Worm (Caenorhabditis elegans) whole organism, mixed stage, embryonic: ENCODE measurements around the gene lsm-7.

Experiments used
- M03D4.4 ChIP-seq: sonication (generic microtip); optimal IDR thresholded peaks from 2 replicates; lab custom pipeline; 2017; ENCODE audit warnings: mild to moderate bottlenecking, missing genetic modification characterization, missing compliant biosample characterization
- blmp-1 ChIP-seq: fragments of 150-350 bp; optimal IDR thresholded peaks from 2 replicates; lab custom pipeline; 2014; ENCODE audit warnings: missing biosample characterization, missing genetic modification characterization
- ceh-39 ChIP-seq: fragments of 150-350 bp; optimal IDR thresholded peaks from 2 replicates; lab custom pipeline; 2014; ENCODE audit warnings: missing biosample characterization, missing genetic modification characterization
- ceh-43 ChIP-seq: fragments of 200-800 bp; sonication (Bioruptor generic); optimal IDR thresholded peaks from 2 replicates; lab custom pipeline; 2018; ENCODE audit warnings: mild to moderate bottlenecking, missing genetic modification characterization, moderate library complexity, missing compliant biosample characterization
- ceh-83 ChIP-seq: fragments of 200-800 bp; sonication (Bioruptor generic); optimal IDR thresholded peaks from 2 replicates; lab custom pipeline; 2018; ENCODE audit warnings: mild to moderate bottlenecking, missing genetic modification characterization, missing compliant biosample characterization
- ces-1 ChIP-seq: fragments of 150-350 bp; optimal IDR thresholded peaks from 2 replicates; lab custom pipeline; 2014; ENCODE audit warnings: missing biosample characterization, missing genetic modification reagents, missing genetic modification characterization
- cnd-1 ChIP-seq: fragments of 200-800 bp; sonication (Bioruptor generic); optimal IDR thresholded peaks from 2 replicates; lab custom pipeline; 2018; ENCODE audit warnings: mild to moderate bottlenecking, missing genetic modification characterization, missing compliant biosample characterization
- drap-1 ChIP-seq: fragments of 200-800 bp; sonication (Bioruptor generic); optimal IDR thresholded peaks from 3 replicates; lab custom pipeline; 2018; ENCODE audit warnings: mild to moderate bottlenecking, missing genetic modification characterization, missing compliant biosample characterization
- elt-1 ChIP-seq: sonication (generic microtip); optimal IDR thresholded peaks from 2 replicates; lab custom pipeline; 2017; ENCODE audit warnings: missing genetic modification characterization, mild to moderate bottlenecking, missing compliant biosample characterization, antibody characterized with exemption, moderate library complexity, borderline replicate concordance; ENCODE audit not compliant: insufficient read depth
- ham-2 ChIP-seq: fragments of 200-800 bp; sonication (Bioruptor generic); optimal IDR thresholded peaks from 2 replicates; lab custom pipeline; 2018; ENCODE audit warnings: mild to moderate bottlenecking, missing genetic modification characterization, missing compliant biosample characterization
- hlh-1 ChIP-seq: fragments of 150-350 bp; optimal IDR thresholded peaks from 2 replicates; lab custom pipeline; 2014; ENCODE audit warnings: missing biosample characterization, missing genetic modification reagents, missing genetic modification characterization
- lin-13 ChIP-seq: fragments of 150-350 bp; optimal IDR thresholded peaks from 2 replicates; lab custom pipeline; 2014; ENCODE audit warnings: missing biosample characterization, missing genetic modification characterization
- lin-32 ChIP-seq: fragments of 200-800 bp; sonication (Bioruptor generic); optimal IDR thresholded peaks from 2 replicates; lab custom pipeline; 2018; ENCODE audit warnings: mild to moderate bottlenecking, missing genetic modification characterization, missing compliant biosample characterization
- lsy-2 ChIP-seq: fragments of 150-350 bp; optimal IDR thresholded peaks from 2 replicates; lab custom pipeline; 2014; ENCODE audit warnings: missing biosample characterization, missing genetic modification characterization
- mep-1 ChIP-seq: fragments of 150-350 bp; optimal IDR thresholded peaks from 2 replicates; lab custom pipeline; 2017; ENCODE audit warnings: missing biosample characterization, missing genetic modification reagents, missing genetic modification characterization, inconsistent platforms
- mls-2 ChIP-seq: sonication (generic microtip); optimal IDR thresholded peaks from 2 replicates; lab custom pipeline; 2016; ENCODE audit warnings: mild to moderate bottlenecking, missing genetic modification characterization, moderate library complexity, missing compliant biosample characterization
- nhr-12 ChIP-seq: fragments of 150-350 bp; optimal IDR thresholded peaks from 2 replicates; lab custom pipeline; 2014; ENCODE audit warnings: missing biosample characterization, missing genetic modification characterization
- nhr-2 ChIP-seq: fragments of 150-350 bp; optimal IDR thresholded peaks from 2 replicates; lab custom pipeline; 2014; ENCODE audit warnings: missing biosample characterization, missing genetic modification characterization
- nhr-237 ChIP-seq: fragments of 150-350 bp; optimal IDR thresholded peaks from 2 replicates; lab custom pipeline; 2014; ENCODE audit warnings: missing biosample characterization, missing genetic modification characterization
- nhr-28 ChIP-seq: fragments of 150-350 bp; optimal IDR thresholded peaks from 2 replicates; lab custom pipeline; 2014; ENCODE audit warnings: missing biosample characterization, missing genetic modification characterization
- nhr-76 ChIP-seq: sonication (generic microtip); optimal IDR thresholded peaks from 2 replicates; lab custom pipeline; 2017; ENCODE audit warnings: missing biosample characterization, missing genetic modification characterization
- pha-4 ChIP-seq: fragments of 150-350 bp; optimal IDR thresholded peaks from 2 replicates; lab custom pipeline; 2018; ENCODE audit warnings: missing biosample characterization, missing genetic modification reagents, missing genetic modification characterization
- sem-2 ChIP-seq: fragments of 200-800 bp; sonication (Bioruptor generic); optimal IDR thresholded peaks from 2 replicates; lab custom pipeline; 2018; ENCODE audit warnings: mild to moderate bottlenecking, missing genetic modification characterization, missing compliant biosample characterization
- snpc-4 ChIP-seq: fragments of 150-350 bp; optimal IDR thresholded peaks from 2 replicates; lab custom pipeline; 2014; ENCODE audit warnings: missing biosample characterization, missing genetic modification characterization
- sptf-1 ChIP-seq: sonication (generic microtip); optimal IDR thresholded peaks from 2 replicates; lab custom pipeline; 2017; ENCODE audit warnings: mild to moderate bottlenecking, missing genetic modification characterization, moderate library complexity, missing compliant biosample characterization
- unc-39 ChIP-seq: fragments of 150-350 bp; optimal IDR thresholded peaks from 2 replicates; lab custom pipeline; 2014; ENCODE audit warnings: missing biosample characterization, missing genetic modification characterization
- unc-62 ChIP-seq: fragments of 150-350 bp; optimal IDR thresholded peaks from 2 replicates; lab custom pipeline; 2014; ENCODE audit warnings: missing biosample characterization, missing genetic modification reagents, missing genetic modification characterization
- zip-8 ChIP-seq: fragments of 150-350 bp; optimal IDR thresholded peaks from 2 replicates; lab custom pipeline; 2014; ENCODE audit warnings: missing biosample characterization, missing genetic modification characterization
- ztf-11 ChIP-seq: fragments of 150-350 bp; optimal IDR thresholded peaks from 2 replicates; lab custom pipeline; 2014; ENCODE audit warnings: missing biosample characterization, missing genetic modification characterization

lsm-7 gene

DNA sequence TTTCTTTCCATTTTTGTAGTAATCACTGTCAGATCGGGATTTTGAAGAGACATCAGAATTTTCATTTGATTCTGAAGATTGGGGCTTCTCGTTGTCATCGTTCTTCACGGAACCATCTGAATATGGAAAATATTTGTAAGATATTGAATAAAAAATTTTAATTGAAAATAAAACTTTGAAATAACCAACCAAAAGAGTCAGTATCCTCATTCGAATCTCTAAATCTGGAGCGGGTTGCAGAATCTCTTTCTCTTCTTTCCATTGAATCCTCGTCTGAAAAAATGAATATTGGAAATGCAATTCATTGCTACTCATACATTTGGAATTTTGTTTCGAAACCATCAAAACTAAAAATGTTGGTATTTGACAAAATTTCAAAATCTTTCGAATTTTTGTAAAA, 35.1 kb upstream of the lsm-7 start:
- TF ChIP-seq unc-62 = no peak
- TF ChIP-seq nhr-28 (tag; lab: Kevin White, UChicago) = no peak
- TF ChIP-seq lsy-2 = no peak
- TF ChIP-seq M03D4.4 (tag; lab: Kevin White, UChicago) = no peak
- TF ChIP-seq nhr-12 (tag; lab: Kevin White, UChicago) = no peak
- TF ChIP-seq nhr-237 (tag; lab: Kevin White, UChicago) = no peak
- TF ChIP-seq mep-1 (tag; lab: Kevin White, UChicago) = no peak
- no peak for TF ChIP-seq sptf-1 (tag; lab: Kevin White, UChicago)
- TF ChIP-seq cnd-1 = no peak
- TF ChIP-seq lin-32 (GFP tag; lab: Kevin White, UChicago) = no peak
- TF ChIP-seq ces-1 (GFP tag; lab: Kevin White, UChicago) = no peak

DNA sequence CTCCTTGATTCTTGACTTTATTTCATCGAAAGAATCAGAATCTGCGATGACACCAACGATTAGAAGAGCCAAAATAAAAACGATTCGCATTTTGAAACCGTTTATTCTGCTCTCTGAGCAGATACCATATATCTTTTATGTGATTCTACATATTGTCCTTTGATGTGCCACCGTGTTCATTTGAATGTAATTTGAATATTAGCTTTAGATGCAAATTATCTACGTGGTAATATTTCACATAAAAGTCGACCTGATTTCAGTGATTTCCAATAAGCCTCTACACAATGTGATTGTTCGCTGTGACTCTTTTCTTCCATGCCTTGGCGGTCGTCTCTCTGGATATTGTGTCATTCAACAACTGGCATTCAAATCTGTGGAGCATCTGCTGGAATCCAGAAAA, 34.2 kb upstream of the lsm-7 start, which contains the start of the genes F13E9.9 and F13E9.19:
Gene F13E9.9, minus strand, starts transcription at position 101 of the 400 bp plus-strand sequence.
Gene F13E9.19, plus strand, starts transcription at position 316 of the 400 bp plus-strand sequence.
- TF ChIP-seq ceh-39 = no peak
- TF ChIP-seq nhr-76 = no peak
- no peak for TF ChIP-seq lin-13 (tag; lab: Kevin White, UChicago)
- no peak for TF ChIP-seq hlh-1 (tag; lab: Kevin White, UChicago)
- TF ChIP-seq blmp-1 = no peak
- TF ChIP-seq nhr-28 (tag; lab: Kevin White, UChicago) = no peak
- no peak for TF ChIP-seq mep-1 (tag; lab: Kevin White, UChicago)
- TF ChIP-seq ceh-83 (GFP tag; lab: Kevin White, UChicago) = no peak
- no peak for TF ChIP-seq sptf-1 (tag; lab: Kevin White, UChicago)
- no peak for TF ChIP-seq ceh-43 (GFP tag; lab: Kevin White, UChicago)
- TF ChIP-seq ces-1 (GFP tag; lab: Kevin White, UChicago) = no peak
- TF ChIP-seq, all 35 proteins: peak for 0

DNA sequence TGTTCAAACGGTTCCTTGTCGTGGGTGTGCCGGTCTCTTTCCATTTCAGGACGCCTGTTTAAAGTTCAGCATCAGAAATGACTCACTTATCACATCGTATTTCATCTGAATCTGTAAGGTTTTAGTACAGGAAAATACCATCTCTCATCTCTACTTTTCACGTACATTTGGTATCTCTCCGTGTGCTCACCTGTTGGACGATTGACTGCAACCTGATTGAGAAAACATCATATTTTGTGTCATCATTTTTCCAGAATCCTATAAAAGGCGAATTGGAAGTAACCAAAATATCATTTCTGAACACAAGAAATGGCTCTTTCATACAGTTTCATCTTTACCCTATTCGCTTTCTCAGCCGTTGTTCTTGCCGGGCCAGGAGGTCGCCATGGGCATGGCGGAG, 33.2 kb upstream of the lsm-7 start, which contains the start of gene srlf-30:
Gene srlf-30, plus strand, starts transcription at position 301 of the 400 bp plus-strand sequence.
- TF ChIP-seq blmp-1 (no peak), drap-1 (GFP tag; lab: Kevin White, UChicago) (no peak), snpc-4 (tag; lab: Kevin White, UChicago) (no peak), lin-13 (tag; lab: Kevin White, UChicago) (no peak), cnd-1 (no peak), nhr-28 (tag; lab: Kevin White, UChicago) (no peak), elt-1 (tag; lab: Kevin White, UChicago) (no peak), sem-2 (GFP tag; lab: Kevin White, UChicago) (no peak), mep-1 (tag; lab: Kevin White, UChicago) (no peak), ham-2 (GFP tag; lab: Kevin White, UChicago) (no peak), nhr-2 (no peak), zip-8 (tag; lab: Kevin White, UChicago) (no peak)
- TF ChIP-seq, all 35 proteins: peak for 0

DNA sequence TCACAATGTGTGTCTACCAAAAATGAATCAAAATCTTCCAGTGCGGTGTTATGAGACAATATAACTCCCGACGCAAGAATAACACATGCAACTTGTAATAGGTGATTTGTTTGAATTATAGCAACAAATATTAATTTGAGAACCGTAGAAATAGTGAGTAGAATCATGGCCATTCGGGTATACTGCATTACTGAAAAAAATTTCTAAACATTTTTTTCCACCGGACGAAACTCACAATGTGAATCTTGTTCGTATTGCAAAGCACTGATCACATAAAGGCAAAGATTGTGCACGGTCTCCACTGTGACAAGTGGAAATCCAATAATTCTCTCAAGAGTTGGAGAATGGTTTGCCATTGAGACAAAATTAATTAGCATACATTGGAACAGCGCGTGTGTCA, 30.8 kb upstream of the lsm-7 start:
- TF ChIP-seq ztf-11 (tag; lab: Kevin White, UChicago) (no peak), lin-32 (GFP tag; lab: Kevin White, UChicago) (no peak), M03D4.4 (tag; lab: Kevin White, UChicago) (no peak), nhr-12 (tag; lab: Kevin White, UChicago) (no peak), zip-8 (tag; lab: Kevin White, UChicago) (no peak), snpc-4 (tag; lab: Kevin White, UChicago) (no peak), nhr-237 (tag; lab: Kevin White, UChicago) (no peak), lsy-2 (no peak)

DNA sequence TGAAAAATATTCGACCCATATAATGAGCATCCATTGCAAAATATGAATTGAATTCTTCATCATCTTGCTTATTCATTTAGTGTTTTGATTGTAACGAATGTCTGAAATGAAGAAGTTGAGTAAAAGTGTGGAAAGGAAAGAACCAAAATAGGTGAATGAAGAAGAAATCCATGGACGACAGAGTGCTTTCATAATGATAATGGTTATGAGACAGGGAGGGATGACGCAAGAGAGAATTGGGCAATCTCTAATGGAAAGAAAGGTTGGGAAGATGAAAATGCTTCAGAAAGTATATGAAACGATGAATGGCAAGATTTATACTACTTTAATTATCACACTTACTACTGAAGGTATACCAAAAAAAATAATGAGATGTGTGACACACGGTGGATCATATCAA, 29.0 kb upstream of the lsm-7 start, which contains the start of gene ZK596.3:
Gene ZK596.3, minus strand, starts transcription at position 101 of the 400 bp plus-strand sequence.
- no peak for TF ChIP-seq pha-4 (tag; lab: Kevin White, UChicago)
- TF ChIP-seq sem-2 (GFP tag; lab: Kevin White, UChicago) = no peak
- no peak for TF ChIP-seq nhr-2
- no peak for TF ChIP-seq snpc-4 (tag; lab: Kevin White, UChicago)
- no peak for TF ChIP-seq ceh-39
- TF ChIP-seq mls-2 (tag; lab: Kevin White, UChicago) = no peak
- TF ChIP-seq nhr-28 (tag; lab: Kevin White, UChicago) = no peak
- TF ChIP-seq, all 35 proteins: peak for 0

DNA sequence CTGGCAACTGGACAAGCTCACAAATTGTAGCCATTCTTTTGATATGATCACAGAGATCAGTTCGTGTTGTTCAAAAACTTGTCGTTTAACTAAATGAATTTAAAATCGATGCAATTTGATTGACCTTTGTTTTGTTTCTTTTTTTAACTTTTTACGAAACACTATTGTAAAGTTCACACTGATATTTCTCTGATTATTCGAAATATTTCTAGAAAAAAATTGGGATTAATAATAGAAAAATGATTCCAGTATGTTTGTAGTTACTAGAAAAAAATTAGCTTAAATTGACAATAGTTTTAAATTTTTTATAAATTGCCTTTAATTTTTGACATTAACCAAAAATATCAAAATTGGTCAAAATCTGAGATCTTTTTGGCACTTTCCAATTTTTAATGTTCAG, 24.1 kb upstream of the lsm-7 start, which contains the start of gene ZK596.2:
Gene ZK596.2, minus strand, starts transcription at position 101 of the 400 bp plus-strand sequence.
- TF ChIP-seq nhr-237 (tag; lab: Kevin White, UChicago) (no peak), unc-39 (no peak)
